Worm (Caenorhabditis elegans) whole organism, young adult: ENCODE results near the gene vha-19.

Experiments used
- B0336.3 ChIP-seq: fragments of 200-800 bp; sonication (Bioruptor generic); IDR thresholded peaks from 2 replicates; pipeline ENCODE4 v1.3.6; 2022; ENCODE audit warnings: missing genetic modification characterization, missing compliant biosample characterization
- D2030.7 ChIP-seq: fragments of 200-800 bp; sonication (Bioruptor generic); IDR thresholded peaks from 2 replicates; pipeline ENCODE4 v1.3.6; 2022; ENCODE audit warnings: missing genetic modification reagents, missing genetic modification characterization, missing compliant biosample characterization
- F23B12.7 ChIP-seq: sonication (generic microtip); optimal IDR thresholded peaks from 2 replicates; lab custom pipeline; 2017; ENCODE audit warnings: missing genetic modification characterization, mild to moderate bottlenecking, missing compliant biosample characterization, antibody characterized with exemption, moderate library complexity; ENCODE audit not compliant: insufficient read depth
- F49E8.2 ChIP-seq: sonication (generic microtip); optimal IDR thresholded peaks from 3 replicates; lab custom pipeline; 2017; ENCODE audit warnings: missing genetic modification characterization, mild to moderate bottlenecking, missing compliant biosample characterization, antibody characterized with exemption, moderate library complexity; ENCODE audit not compliant: insufficient read depth
- T26A5.8 ChIP-seq: sonication (generic microtip); optimal IDR thresholded peaks from 2 replicates; lab custom pipeline; 2016; ENCODE audit warnings: missing genetic modification characterization, missing compliant biosample characterization
- Y53F4B.3 ChIP-seq: fragments of 200-800 bp; sonication (Bioruptor generic); IDR thresholded peaks from 2 replicates; pipeline ENCODE4 v1.3.6; 2022; ENCODE audit warnings: missing genetic modification reagents, missing genetic modification characterization, missing compliant biosample characterization
- akir-1 ChIP-seq: fragments of 200-800 bp; sonication (Bioruptor generic); optimal IDR thresholded peaks from 2 replicates; lab custom pipeline; 2018; ENCODE audit warnings: mild to moderate bottlenecking, missing genetic modification characterization, moderate library complexity, missing compliant biosample characterization
- ama-1 ChIP-seq, 3 experiments: fragments of 150-350 bp in 1 of 3; sonication (generic microtip) in 2 of 3; optimal IDR thresholded peaks; 2 replicates each; lab custom pipeline; 2014 to 2018; ENCODE audit warnings: missing biosample characterization in 2 of 3, missing genetic modification characterization in 2 of 3, missing genetic modification reagents in 2 of 3
- attf-3 ChIP-seq: fragments of 200-800 bp; sonication (Bioruptor generic); conservative IDR thresholded peaks from 2 replicates; pipeline ENCODE4 v1.3.6; 2022; ENCODE audit warnings: missing genetic modification reagents, missing genetic modification characterization, missing compliant biosample characterization
- bed-2 ChIP-seq: fragments of 200-800 bp; sonication (Bioruptor generic); IDR thresholded peaks from 2 replicates; pipeline ENCODE4 v1.3.6; 2022; ENCODE audit warnings: missing genetic modification reagents, missing genetic modification characterization, missing compliant biosample characterization
- ccch-3 ChIP-seq: fragments of 200-800 bp; sonication (Bioruptor generic); optimal IDR thresholded peaks from 2 replicates; lab custom pipeline; 2018; ENCODE audit warnings: mild to moderate bottlenecking, missing genetic modification characterization, missing compliant biosample characterization
- cebp-1 ChIP-seq, 2 experiments: fragments of 200-800 bp in 1 of 2; sonication (Bioruptor generic) in 1 of 2; sonication (generic microtip) in 1 of 2; IDR thresholded peaks in 1 of 2; optimal IDR thresholded peaks in 1 of 2; 2 replicates each; pipeline versions ENCODE4 v1.3.6 to Lab custom; 2017 to 2022; ENCODE audit warnings: missing compliant biosample characterization in 2 of 2, missing genetic modification characterization in 2 of 2, mild to moderate bottlenecking in 1 of 2, missing genetic modification reagents in 1 of 2, moderate library complexity in 1 of 2
- ceh-40 ChIP-seq: fragments of 200-800 bp; sonication (Bioruptor generic); IDR thresholded peaks from 2 replicates; pipeline ENCODE4 v1.3.6; 2022; ENCODE audit warnings: missing genetic modification characterization, missing compliant biosample characterization
- ceh-79 ChIP-seq: sonication (generic microtip); optimal IDR thresholded peaks from 2 replicates; lab custom pipeline; 2017; ENCODE audit warnings: mild to moderate bottlenecking, missing genetic modification characterization, missing compliant biosample characterization
- ceh-91 ChIP-seq: fragments of 200-800 bp; sonication (Bioruptor generic); IDR thresholded peaks from 2 replicates; pipeline ENCODE4 v1.3.6; 2022; ENCODE audit warnings: missing genetic modification reagents, missing genetic modification characterization, missing compliant biosample characterization
- dox-1 ChIP-seq: fragments of 200-800 bp; sonication (Bioruptor generic); IDR thresholded peaks from 2 replicates; pipeline ENCODE4 v1.3.6; 2022; ENCODE audit warnings: missing genetic modification reagents, missing genetic modification characterization, missing compliant biosample characterization
- efl-1 ChIP-seq: fragments of 150-350 bp; optimal IDR thresholded peaks from 2 replicates; lab custom pipeline; 2014; ENCODE audit warnings: missing biosample characterization, missing genetic modification reagents, missing genetic modification characterization
- ekl-4 ChIP-seq: fragments of 200-800 bp; sonication (Bioruptor generic); IDR thresholded peaks from 2 replicates; pipeline ENCODE4 v1.3.6; 2022; ENCODE audit warnings: missing genetic modification reagents, missing genetic modification characterization, missing compliant biosample characterization
- gei-17 ChIP-seq: fragments of 200-800 bp; sonication (Bioruptor generic); optimal IDR thresholded peaks from 2 replicates; lab custom pipeline; 2018; ENCODE audit warnings: mild to moderate bottlenecking, missing genetic modification characterization, missing compliant biosample characterization
- him-1 ChIP-seq: sonication (generic microtip); optimal IDR thresholded peaks from 2 replicates; lab custom pipeline; 2016; ENCODE audit warnings: missing genotype, missing genetic modification reagents, missing genetic modification characterization, missing compliant biosample characterization
- hlh-12 ChIP-seq: sonication (generic microtip); optimal IDR thresholded peaks from 2 replicates; lab custom pipeline; 2016; ENCODE audit warnings: missing genetic modification characterization, missing compliant biosample characterization
- hlh-26 ChIP-seq: fragments of 200-800 bp; sonication (Bioruptor generic); conservative IDR thresholded peaks from 2 replicates; pipeline ENCODE4 v1.3.6; 2022; ENCODE audit warnings: missing genetic modification reagents, missing genetic modification characterization, missing compliant biosample characterization
- hmg-20 ChIP-seq: fragments of 200-800 bp; sonication (Bioruptor generic); IDR thresholded peaks from 2 replicates; pipeline ENCODE4 v1.3.6; 2022; ENCODE audit warnings: missing genetic modification reagents, missing genetic modification characterization, missing compliant biosample characterization
- hsf-1 ChIP-seq: fragments of 200-800 bp; sonication (Bioruptor generic); IDR thresholded peaks from 2 replicates; pipeline ENCODE4 v1.3.6; 2022; ENCODE audit warnings: missing genetic modification reagents, missing genetic modification characterization, missing compliant biosample characterization
- lag-1 ChIP-seq: fragments of 200-800 bp; sonication (Bioruptor generic); IDR thresholded peaks from 2 replicates; pipeline ENCODE4 v1.3.6; 2022; ENCODE audit warnings: missing genetic modification reagents, missing genetic modification characterization, missing compliant biosample characterization
- let-607 ChIP-seq, 2 experiments: fragments of 200-800 bp in 1 of 2; sonication (Bioruptor generic) in 1 of 2; sonication (generic microtip) in 1 of 2; optimal IDR thresholded peaks; 2 replicates each; lab custom pipeline; 2016 to 2018; ENCODE audit warnings: mild to moderate bottlenecking in 2 of 2, missing compliant biosample characterization in 2 of 2, missing genetic modification characterization in 2 of 2, moderate library complexity in 2 of 2, missing genotype in 1 of 2
- lin-35 ChIP-seq, 3 experiments: fragments of 150-350 bp in 2 of 3; sonication (generic microtip) in 1 of 3; optimal IDR thresholded peaks; 2 replicates each; lab custom pipeline; 2014 to 2018; ENCODE audit warnings: missing biosample characterization in 3 of 3, missing genetic modification characterization in 3 of 3, missing genetic modification reagents in 3 of 3
- lsl-1 ChIP-seq: fragments of 200-800 bp; sonication (Bioruptor generic); optimal IDR thresholded peaks from 2 replicates; lab custom pipeline; 2018; ENCODE audit warnings: mild to moderate bottlenecking, missing genetic modification characterization, moderate library complexity, missing compliant biosample characterization
- mcd-1 ChIP-seq: fragments of 200-800 bp; sonication (Bioruptor generic); IDR thresholded peaks from 2 replicates; pipeline ENCODE4 v1.3.6; 2022; ENCODE audit warnings: missing genetic modification reagents, missing genetic modification characterization, missing compliant biosample characterization
- nfya-1 ChIP-seq: sonication (generic microtip); optimal IDR thresholded peaks from 2 replicates; lab custom pipeline; 2017; ENCODE audit warnings: antibody characterized with exemption, missing compliant biosample characterization, missing genetic modification characterization, borderline replicate concordance; ENCODE audit not compliant: insufficient read depth
- nfya-2 ChIP-seq: fragments of 200-800 bp; sonication (Bioruptor generic); IDR thresholded peaks from 2 replicates; pipeline ENCODE4 v1.3.6; 2022; ENCODE audit warnings: missing genetic modification reagents, missing genetic modification characterization, missing compliant biosample characterization
- nfyb-1 ChIP-seq: fragments of 200-800 bp; sonication (Bioruptor generic); IDR thresholded peaks from 2 replicates; pipeline ENCODE4 v1.3.6; 2022; ENCODE audit warnings: missing genetic modification reagents, missing genetic modification characterization, missing compliant biosample characterization
- nhr-179 ChIP-seq: sonication (generic microtip); optimal IDR thresholded peaks from 2 replicates; lab custom pipeline; 2016; ENCODE audit warnings: mild to moderate bottlenecking, missing genetic modification characterization, missing compliant biosample characterization
- nhr-80 ChIP-seq: sonication (generic microtip); optimal IDR thresholded peaks from 2 replicates; lab custom pipeline; 2016; ENCODE audit warnings: missing genetic modification characterization, missing compliant biosample characterization
- pbrm-1 ChIP-seq: fragments of 200-800 bp; sonication (Bioruptor generic); IDR thresholded peaks from 2 replicates; pipeline ENCODE4 v1.3.6; 2022; ENCODE audit warnings: missing genetic modification reagents, missing genetic modification characterization, missing compliant biosample characterization
- rec-8 ChIP-seq, 2 experiments: sonication (generic microtip); optimal IDR thresholded peaks; 2 replicates each; lab custom pipeline; 2016; ENCODE audit warnings: mild to moderate bottlenecking in 2 of 2, missing genetic modification characterization in 2 of 2, missing genetic modification reagents in 2 of 2, missing genotype in 2 of 2, missing biosample characterization in 1 of 2, missing compliant biosample characterization in 1 of 2, moderate library complexity in 1 of 2
- repo-1 ChIP-seq: sonication (generic microtip); optimal IDR thresholded peaks from 2 replicates; lab custom pipeline; 2017; ENCODE audit warnings: mild to moderate bottlenecking, missing genetic modification characterization, missing compliant biosample characterization
- sptf-2 ChIP-seq: fragments of 200-800 bp; sonication (Bioruptor generic); optimal IDR thresholded peaks from 2 replicates; lab custom pipeline; 2018; ENCODE audit warnings: mild to moderate bottlenecking, missing genetic modification characterization, missing compliant biosample characterization
- xnd-1 ChIP-seq: sonication (generic microtip); optimal IDR thresholded peaks from 2 replicates; lab custom pipeline; 2016; ENCODE audit warnings: missing genotype, missing genetic modification reagents, missing genetic modification characterization, missing compliant biosample characterization
- zim-3 ChIP-seq: sonication (generic microtip); optimal IDR thresholded peaks from 2 replicates; lab custom pipeline; 2017; ENCODE audit warnings: mild to moderate bottlenecking, missing genetic modification characterization, moderate library complexity, missing compliant biosample characterization
- ztf-26 ChIP-seq: sonication (generic microtip); optimal IDR thresholded peaks from 2 replicates; lab custom pipeline; 2017; ENCODE audit warnings: missing genetic modification characterization, missing compliant biosample characterization

vha-19 gene

ce11 chrIV:3336585-3336984, 32.4 kb upstream of the vha-19 start, which contains the start of gene F42A6.6 (continued):
- TF ChIP-seq ceh-91 (GFP tag; lab: Robert Waterston, UW) (peak; percentile 47; the same call in 1 of the 2 replicates), lag-1 (GFP tag; lab: Robert Waterston, UW) (no peak), let-607 (tag; optimal IDR thresholded peaks at IDR 0.05; lab: Kevin White, UChicago) (peak; percentile 29 to 48), hmg-20 (GFP tag; lab: Robert Waterston, UW) (0 out of 2 replicates have a peak, but pooled peaks have one; percentile 39), nfya-2 (GFP tag; lab: Robert Waterston, UW) (no peak; the same call in 1 of the 2 replicates), cebp-1 (GFP tag; IDR thresholded peaks at IDR 0.05; lab: Robert Waterston, UW) (no peak), cebp-1 (tag; optimal IDR thresholded peaks at IDR 0.05; lab: Kevin White, UChicago) (peak; percentile 72), rec-8 (tag; optimal IDR thresholded peaks at IDR 0.05; lab: Kevin White, UChicago) (peak; percentile 37 to 45), ztf-26 (tag; lab: Kevin White, UChicago) (peak; percentile 25), ama-1 (optimal IDR thresholded peaks at IDR 0.05; lab: Kevin White, UChicago) (no peak), ama-1 (GFP tag; optimal IDR thresholded peaks at IDR 0.05; lab: Kevin White, UChicago) (peak; percentile 16 to 77), lin-35 (GFP tag; optimal IDR thresholded peaks at IDR 0.05; lab: Kevin White, UChicago) (peak in 2 of 3 experiments; percentile 12 to 43), lsl-1 (GFP tag; lab: Kevin White, UChicago) (peak; percentile 43), gei-17 (GFP tag; lab: Kevin White, UChicago) (peak; percentile 45), B0336.3 (GFP tag; lab: Robert Waterston, UW) (peak; percentile 95), akir-1 (GFP tag; lab: Kevin White, UChicago) (no peak), hlh-12 (no peak), F23B12.7 (tag; lab: Kevin White, UChicago) (peak; percentile 48), mcd-1 (GFP tag; lab: Robert Waterston, UW) (peak; percentile 67), attf-3 (GFP tag; lab: Robert Waterston, UW) (peak; percentile 42; the same call in 1 of the 2 replicates), nhr-179 (tag; lab: Kevin White, UChicago) (peak; percentile 14), T26A5.8 (tag; lab: Kevin White, UChicago) (peak; percentile 94), hsf-1 (GFP tag; lab: Robert Waterston, UW) (no peak; the same call in 1 of the 2 replicates), dox-1 (GFP tag; lab: Robert Waterston, UW) (no peak), nfya-1 (tag; lab: Kevin White, UChicago) (no peak), ekl-4 (peak; percentile 86), nfyb-1 (GFP tag; lab: Robert Waterston, UW) (peak; percentile 82), bed-2 (GFP tag; lab: Robert Waterston, UW) (no peak), repo-1 (peak; percentile 87), efl-1 (GFP tag; lab: Kevin White, UChicago) (no peak), zim-3 (tag; lab: Kevin White, UChicago) (peak; percentile 62), him-1 (tag; lab: Kevin White, UChicago) (peak; percentile 15), ceh-79 (tag; lab: Kevin White, UChicago) (peak; percentile 92), ccch-3 (GFP tag; lab: Kevin White, UChicago) (no peak), F49E8.2 (tag; lab: Kevin White, UChicago) (peak; percentile 96), D2030.7 (peak; percentile 20; the same call in 1 of the 2 replicates), hlh-26 (no peak), xnd-1 (peak; percentile 32), ceh-40 (no peak), nhr-80 (tag; lab: Kevin White, UChicago) (no peak), Y53F4B.3 (GFP tag; lab: Robert Waterston, UW) (no peak), pbrm-1 (GFP tag; lab: Robert Waterston, UW) (peak; percentile 83), sptf-2 (GFP tag; lab: Kevin White, UChicago) (no peak)
- TF ChIP-seq, all 124 proteins: peak for 84
